Worm (Caenorhabditis elegans): ENCODE measurements around the gene math-1.

math-1 gene

ce11 chrII:2039288-2039687 lies 7.2 kb downstream of the math-1 start, which contains the start of gene bath-19:
Gene bath-19, minus strand, starts transcription at chrII:2039388.
- TF ChIP-seq Y5F2A.4 (GFP tag; optimal IDR thresholded peaks at IDR 0.05) (no peak), F10B5.3 (tag; optimal IDR thresholded peaks at IDR 0.05) (no peak), ama-1 (optimal IDR thresholded peaks at IDR 0.05) (no peak), F26F4.8 (GFP tag; conservative IDR thresholded peaks at IDR 0.05) (no peak), ces-1 (GFP tag; optimal IDR thresholded peaks at IDR 0.05) (no peak), aly-2 (tag; optimal IDR thresholded peaks at IDR 0.05) (no peak), daf-8 (GFP tag; IDR thresholded peaks at IDR 0.05) (no peak), lin-1 (GFP tag; IDR thresholded peaks at IDR 0.05) (no peak), nhr-237 (tag; optimal IDR thresholded peaks at IDR 0.05) (no peak), nhr-6 (tag; optimal IDR thresholded peaks at IDR 0.05) (no peak), skn-1 (tag; optimal IDR thresholded peaks at IDR 0.05) (no peak), lim-7 (GFP tag; IDR thresholded peaks at IDR 0.05) (no peak), dmd-8 (GFP tag; IDR thresholded peaks at IDR 0.05) (no peak), R02D3.7 (tag; optimal IDR thresholded peaks at IDR 0.05) (no peak), attf-4 (tag; optimal IDR thresholded peaks at IDR 0.05) (no peak), php-3 (GFP tag; IDR thresholded peaks at IDR 0.05) (no peak)

DNA sequence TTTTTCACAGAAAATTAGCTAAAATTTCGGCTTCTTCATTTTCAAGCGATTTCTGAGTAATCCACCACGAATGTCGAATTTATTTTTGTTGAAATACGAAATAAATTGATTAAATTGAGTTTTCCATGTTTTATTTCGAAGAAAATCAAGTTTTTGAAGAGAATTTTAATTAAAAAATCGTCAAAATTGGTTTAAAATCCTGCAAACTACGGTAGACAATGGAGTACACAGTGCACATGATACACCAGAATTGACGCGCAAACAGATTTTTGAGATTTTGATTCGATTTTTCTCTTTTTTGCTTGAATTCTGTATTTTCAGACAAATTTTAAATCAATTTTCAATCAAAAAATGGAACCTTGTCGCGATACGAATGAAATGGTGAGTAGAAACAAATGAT lies 13.2 kb downstream of the math-1 start, which contains the start of gene F59H6.14:
Gene F59H6.14, plus strand, starts transcription at position 301 of the 400 bp plus-strand sequence.
- TF ChIP-seq lin-38 (GFP tag; IDR thresholded peaks at IDR 0.05) (no peak), daf-12 (tag; optimal IDR thresholded peaks at IDR 0.05) (no peak), madf-9 (GFP tag; conservative IDR thresholded peaks at IDR 0.05) (no peak), tag-97 (GFP tag; IDR thresholded peaks at IDR 0.05) (no peak), hif-1 (tag; optimal IDR thresholded peaks at IDR 0.05) (no peak), nhr-111 (GFP tag; optimal IDR thresholded peaks at IDR 0.05) (no peak), mdt-29 (GFP tag; IDR thresholded peaks at IDR 0.05) (no peak)

DNA sequence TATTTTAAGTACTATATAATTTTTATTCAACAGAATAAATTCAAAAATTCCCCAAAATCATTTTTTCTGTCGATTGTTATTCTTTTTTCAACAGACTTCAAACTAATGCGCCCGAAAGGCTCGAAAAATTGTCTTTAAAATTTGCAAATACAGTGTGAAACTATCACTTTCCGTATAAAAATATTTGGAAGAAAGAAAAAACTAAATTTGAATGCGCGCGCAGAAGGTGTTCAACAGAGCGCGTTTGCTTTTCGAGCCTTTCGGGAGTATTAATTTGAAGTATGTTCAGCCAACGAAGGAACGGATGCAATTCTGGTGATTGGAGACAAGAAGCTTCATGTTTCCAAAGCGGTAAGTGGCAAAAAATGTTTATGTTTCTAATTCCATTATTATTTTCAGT lies 14.2 kb downstream of the math-1 start, which contains the start of gene btb-4:
Gene btb-4, plus strand, starts transcription at position 35 of the 400 bp plus-strand sequence.
- peak; percentile 68 for TF ChIP-seq lin-38 (GFP tag; IDR thresholded peaks at IDR 0.05)
- peak; percentile 3 for TF ChIP-seq aha-1 (tag)
- TF ChIP-seq dpl-1 (GFP tag; optimal IDR thresholded peaks at IDR 0.05) = peak; percentile 24

- TF ChIP-seq spr-3 (GFP tag; optimal IDR thresholded peaks at IDR 0.05) (no peak), dmd-9 (GFP tag; IDR thresholded peaks at IDR 0.05) (no peak), skn-1 (tag; optimal IDR thresholded peaks at IDR 0.05) (no peak), nhr-28 (tag; optimal IDR thresholded peaks at IDR 0.05) (no peak), php-3 (GFP tag; IDR thresholded peaks at IDR 0.05) (no peak), dve-1 (tag; optimal IDR thresholded peaks at IDR 0.05; ENCODE audit: insufficient read depth) (no peak), nhr-11 (tag; optimal IDR thresholded peaks at IDR 0.05) (no peak), ztf-11 (tag; optimal IDR thresholded peaks at IDR 0.05) (no peak), ceh-32 (tag; optimal IDR thresholded peaks at IDR 0.05; ENCODE audit: poor library complexity) (no peak), ama-1 (optimal IDR thresholded peaks at IDR 0.05) (no peak), mep-1 (tag; optimal IDR thresholded peaks at IDR 0.05) (no peak), madf-5 (GFP tag; IDR thresholded peaks at IDR 0.05) (no peak), saeg-2 (GFP tag; IDR thresholded peaks at IDR 0.05) (no peak), aly-2 (tag; optimal IDR thresholded peaks at IDR 0.05) (no peak), jun-1 (tag; optimal IDR thresholded peaks at IDR 0.05) (no peak), F26F4.8 (GFP tag; conservative IDR thresholded peaks at IDR 0.05) (no peak), madf-9 (GFP tag; conservative IDR thresholded peaks at IDR 0.05) (no peak), nhr-6 (tag; optimal IDR thresholded peaks at IDR 0.05) (no peak), F37D6.2 (tag; optimal IDR thresholded peaks at IDR 0.05) (no peak), daf-16 (GFP tag; optimal IDR thresholded peaks at IDR 0.05) (no peak), daf-16 (tag; optimal IDR thresholded peaks at IDR 0.05) (no peak)
Measured at ce11 chrII:2031852-2032251, 14.6 kb downstream of the math-1 start, which contains the start of gene bath-5. Gene bath-5, minus strand, starts transcription at chrII:2031952.

Data from whole organism, L4 larva.